Fruit fly (Drosophila melanogaster): ENCODE measurements around the gene Rab3-GAP.

DNA sequence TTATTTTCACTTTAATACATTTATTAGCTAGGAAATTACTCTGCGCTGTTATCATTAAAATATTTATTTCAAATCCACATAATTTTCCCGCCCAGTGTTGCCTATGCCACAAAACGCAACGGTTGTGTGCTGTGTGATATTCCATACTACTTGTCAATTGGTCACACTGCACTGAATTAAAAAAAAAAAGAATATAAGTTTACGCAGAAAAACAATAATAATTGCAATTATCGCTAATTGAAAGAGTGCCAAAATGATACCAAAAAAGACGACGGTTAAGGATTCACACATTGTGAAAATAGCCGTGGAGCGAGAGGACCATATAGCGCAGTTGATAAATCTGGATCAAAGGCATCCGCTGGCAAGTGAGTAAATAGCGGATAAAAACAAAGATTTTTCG lies 34.7 kb upstream of the Rab3-GAP start, which contains the start of gene Ced-12:
- TF ChIP-seq Ets98B (GFP tag; IDR thresholded peaks at IDR 0.05) (no peak), D1 (tag; optimal IDR thresholded peaks at IDR 0.05) (no peak)
